Worm (Caenorhabditis elegans): ENCODE results near the gene nas-17.

DNA sequence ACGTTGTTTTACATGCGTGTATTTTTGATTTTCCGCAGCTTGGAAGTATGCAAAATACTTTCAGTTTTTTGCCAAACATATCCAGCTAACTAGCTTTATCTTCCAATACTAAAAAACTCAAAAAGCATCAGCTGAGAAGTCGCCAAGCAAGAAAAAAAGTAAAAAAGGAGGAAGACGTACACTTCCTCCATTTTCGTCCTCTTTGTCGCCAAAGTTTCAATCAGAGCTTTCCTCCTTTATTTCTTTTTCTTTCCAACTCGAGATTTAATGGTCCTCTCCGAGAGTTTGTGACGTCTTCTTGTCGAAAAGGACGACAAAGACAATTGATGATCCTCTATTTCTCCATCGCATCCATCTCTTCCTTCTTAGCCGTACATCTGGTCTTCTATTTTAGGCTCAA, 18.1 kb upstream of the nas-17 start:
- TF ChIP-seq nfya-1 (tag; optimal IDR thresholded peaks at IDR 0.05) (no peak), fkh-10 (GFP tag; optimal IDR thresholded peaks at IDR 0.05) (no peak), C38D4.7 (GFP tag; optimal IDR thresholded peaks at IDR 0.05) (no peak), gmeb-2 (tag; optimal IDR thresholded peaks at IDR 0.05) (no peak), pqm-1 (tag; optimal IDR thresholded peaks at IDR 0.05) (no peak), unc-42 (tag; optimal IDR thresholded peaks at IDR 0.05) (no peak), pha-2 (tag; optimal IDR thresholded peaks at IDR 0.05) (no peak), dve-1 (tag; optimal IDR thresholded peaks at IDR 0.05) (no peak), elt-4 (tag; optimal IDR thresholded peaks at IDR 0.05) (no peak), nhr-11 (tag; optimal IDR thresholded peaks at IDR 0.05) (no peak), ttx-3 (tag; optimal IDR thresholded peaks at IDR 0.05) (no peak), ceh-19 (GFP tag; optimal IDR thresholded peaks at IDR 0.05) (no peak), ceh-9 (tag; optimal IDR thresholded peaks at IDR 0.05) (no peak)

Measured in whole organism, late embryonic.